Worm (Caenorhabditis elegans) whole organism, L1 larva: ENCODE measurements around the gene C35D10.8.

Source experiments
- C04F5.9 ChIP-seq: sonication (generic microtip); optimal IDR thresholded peaks from 2 replicates; lab custom pipeline; 2016; ENCODE audit warnings: missing genetic modification characterization, missing compliant biosample characterization
- F16B12.6 ChIP-seq: fragments of 150-350 bp; optimal IDR thresholded peaks from 2 replicates; lab custom pipeline; 2014; ENCODE audit warnings: missing biosample characterization, missing genetic modification characterization
- Y116A8C.19 ChIP-seq: sonication (generic microtip); optimal IDR thresholded peaks from 2 replicates; lab custom pipeline; 2016; ENCODE audit warnings: missing compliant biosample characterization, missing genetic modification characterization, borderline replicate concordance
- aha-1 ChIP-seq: fragments of 150-350 bp; optimal IDR thresholded peaks from 2 replicates; lab custom pipeline; 2014; ENCODE audit warnings: missing biosample characterization, missing genetic modification characterization
- ama-1 ChIP-seq: fragments of 150-350 bp; optimal IDR thresholded peaks from 2 replicates; lab custom pipeline; 2014
- blmp-1 ChIP-seq: fragments of 150-350 bp; optimal IDR thresholded peaks from 2 replicates; lab custom pipeline; 2014; ENCODE audit warnings: missing biosample characterization, missing genetic modification characterization
- ceh-8 ChIP-seq: fragments of 200-800 bp; sonication (Bioruptor generic); optimal IDR thresholded peaks from 2 replicates; lab custom pipeline; 2018; ENCODE audit warnings: mild to moderate bottlenecking, missing genetic modification characterization, moderate library complexity, missing compliant biosample characterization
- ceh-90 ChIP-seq: sonication (generic microtip); optimal IDR thresholded peaks from 2 replicates; lab custom pipeline; 2016; ENCODE audit warnings: missing genetic modification characterization, missing compliant biosample characterization
- dpl-1 ChIP-seq, 3 experiments: fragments of 150-350 bp in 2 of 3; sonication (generic microtip) in 1 of 3; optimal IDR thresholded peaks; 2 replicates each; lab custom pipeline; 2014 to 2017; ENCODE audit warnings: missing biosample characterization in 3 of 3, missing genetic modification characterization in 3 of 3, missing genetic modification reagents in 3 of 3
- efl-1 ChIP-seq, 4 experiments: fragments of 150-350 bp; optimal IDR thresholded peaks in 3 of 4; peaks in 1 of 4; 1 replicate in 1 of 4; 2 replicates in 3 of 4; lab custom pipeline; 2014; ENCODE audit warnings: missing biosample characterization in 2 of 4, missing genetic modification characterization in 2 of 4, missing genetic modification reagents in 2 of 4
- egl-13 ChIP-seq: sonication (generic microtip); optimal IDR thresholded peaks from 2 replicates; lab custom pipeline; 2016; ENCODE audit warnings: missing genotype, missing genetic modification reagents, missing genetic modification characterization, missing compliant biosample characterization
- egl-27 ChIP-seq, 2 experiments: fragments of 150-350 bp in 1 of 2; sonication (generic microtip); optimal IDR thresholded peaks; 3 replicates each; lab custom pipeline; 2017 to 2018; ENCODE audit warnings: missing biosample characterization in 2 of 2, missing genetic modification characterization in 2 of 2, missing genetic modification reagents in 2 of 2
- ets-5 ChIP-seq: fragments of 200-800 bp; sonication (Bioruptor generic); IDR thresholded peaks from 2 replicates; pipeline ENCODE4 v1.3.6; 2022; ENCODE audit warnings: missing genetic modification characterization, missing compliant biosample characterization
- fkh-4 ChIP-seq: sonication (generic microtip); optimal IDR thresholded peaks from 2 replicates; lab custom pipeline; 2016; ENCODE audit warnings: missing compliant biosample characterization, missing genetic modification characterization, borderline replicate concordance
- fos-1 ChIP-seq: fragments of 150-350 bp; optimal IDR thresholded peaks from 2 replicates; lab custom pipeline; 2014; ENCODE audit warnings: missing biosample characterization, missing genetic modification characterization
- grh-1 ChIP-seq: fragments of 200-800 bp; sonication (Bioruptor generic); IDR thresholded peaks from 2 replicates; pipeline ENCODE4 v1.3.6; 2022; ENCODE audit warnings: missing genetic modification reagents, missing genetic modification characterization, missing compliant biosample characterization
- hlh-17 ChIP-seq: fragments of 200-800 bp; sonication (Bioruptor generic); optimal IDR thresholded peaks from 2 replicates; lab custom pipeline; 2018; ENCODE audit warnings: missing genetic modification characterization, mild to moderate bottlenecking, missing compliant biosample characterization, moderate library complexity, borderline replicate concordance
- hpl-2 ChIP-seq: fragments of 150-350 bp; optimal IDR thresholded peaks from 2 replicates; lab custom pipeline; 2014; ENCODE audit warnings: missing biosample characterization, missing genetic modification reagents, missing genetic modification characterization
- irx-1 ChIP-seq: sonication (generic microtip); optimal IDR thresholded peaks from 2 replicates; lab custom pipeline; 2016; ENCODE audit warnings: missing genetic modification characterization, missing compliant biosample characterization
- lin-14 ChIP-seq: fragments of 200-800 bp; sonication (Bioruptor generic); optimal IDR thresholded peaks from 2 replicates; lab custom pipeline; 2018; ENCODE audit warnings: mild to moderate bottlenecking, missing genetic modification characterization, moderate library complexity, missing compliant biosample characterization
- lin-35 ChIP-seq, 2 experiments: fragments of 150-350 bp; optimal IDR thresholded peaks; 2 replicates each; lab custom pipeline; 2014; ENCODE audit warnings: missing biosample characterization in 2 of 2, missing genetic modification characterization in 2 of 2, missing genetic modification reagents in 2 of 2
- lin-39 ChIP-seq: fragments of 150-350 bp; optimal IDR thresholded peaks from 2 replicates; lab custom pipeline; 2014; ENCODE audit warnings: missing biosample characterization, missing genetic modification reagents, missing genetic modification characterization
- lir-3 ChIP-seq: sonication (generic microtip); optimal IDR thresholded peaks from 2 replicates; lab custom pipeline; 2016; ENCODE audit warnings: mild to moderate bottlenecking, missing genetic modification characterization, moderate library complexity, missing compliant biosample characterization; ENCODE audit not compliant: poor library complexity
- lsy-2 ChIP-seq, 2 experiments: fragments of 150-350 bp; optimal IDR thresholded peaks; 2 replicates each; lab custom pipeline; 2014; ENCODE audit warnings: missing biosample characterization in 2 of 2, missing genetic modification characterization in 2 of 2
- mab-9 ChIP-seq: fragments of 200-800 bp; sonication (Bioruptor generic); IDR thresholded peaks from 2 replicates; pipeline ENCODE4 v1.3.6; 2022; ENCODE audit warnings: missing genetic modification reagents, missing genetic modification characterization, missing compliant biosample characterization
- mdl-1 ChIP-seq, 2 experiments: fragments of 150-350 bp; optimal IDR thresholded peaks; 2 replicates each; lab custom pipeline; 2014 to 2017; ENCODE audit warnings: missing biosample characterization in 2 of 2, missing genetic modification characterization in 2 of 2, inconsistent platforms in 1 of 2
- mef-2 ChIP-seq: fragments of 150-350 bp; optimal IDR thresholded peaks from 2 replicates; lab custom pipeline; 2014; ENCODE audit warnings: missing biosample characterization, missing genetic modification characterization
- nhr-12 ChIP-seq: sonication (generic microtip); optimal IDR thresholded peaks from 2 replicates; lab custom pipeline; 2017; ENCODE audit warnings: missing biosample characterization, missing genetic modification characterization
- nhr-19 ChIP-seq: fragments of 200-800 bp; sonication (Bioruptor generic); conservative IDR thresholded peaks from 2 replicates; pipeline ENCODE4 v1.3.6; 2022; ENCODE audit warnings: missing genetic modification characterization, missing compliant biosample characterization
- nhr-71 ChIP-seq: sonication (generic microtip); optimal IDR thresholded peaks from 2 replicates; lab custom pipeline; 2016; ENCODE audit warnings: mild to moderate bottlenecking, missing genetic modification characterization, moderate library complexity, missing compliant biosample characterization
- nhr-76 ChIP-seq: sonication (generic microtip); optimal IDR thresholded peaks from 2 replicates; lab custom pipeline; 2017; ENCODE audit warnings: missing biosample characterization, missing genetic modification characterization
- nhr-77 ChIP-seq: fragments of 150-350 bp; optimal IDR thresholded peaks from 2 replicates; lab custom pipeline; 2014; ENCODE audit warnings: missing biosample characterization, missing genetic modification characterization
- nhr-90 ChIP-seq: sonication (generic microtip); optimal IDR thresholded peaks from 2 replicates; lab custom pipeline; 2016; ENCODE audit warnings: mild to moderate bottlenecking, missing genetic modification characterization, missing compliant biosample characterization; ENCODE audit not compliant: poor library complexity
- pax-3 ChIP-seq: fragments of 200-800 bp; sonication (Bioruptor generic); optimal IDR thresholded peaks from 2 replicates; lab custom pipeline; 2018; ENCODE audit warnings: mild to moderate bottlenecking, missing genetic modification characterization, moderate library complexity, missing compliant biosample characterization
- pqm-1 ChIP-seq: sonication (generic microtip); optimal IDR thresholded peaks from 3 replicates; lab custom pipeline; 2017; ENCODE audit warnings: missing biosample characterization, missing genetic modification characterization
- rnt-1 ChIP-seq: sonication (generic microtip); optimal IDR thresholded peaks from 2 replicates; lab custom pipeline; 2016; ENCODE audit warnings: mild to moderate bottlenecking, missing genetic modification characterization, moderate library complexity, missing compliant biosample characterization
- skn-1 ChIP-seq: fragments of 150-350 bp; optimal IDR thresholded peaks from 2 replicates; lab custom pipeline; 2014; ENCODE audit warnings: missing biosample characterization, missing genetic modification characterization
- snpc-4 ChIP-seq: fragments of 150-350 bp; optimal IDR thresholded peaks from 2 replicates; lab custom pipeline; 2014; ENCODE audit warnings: missing biosample characterization, missing genetic modification characterization
- snu-23 ChIP-seq: sonication (generic microtip); optimal IDR thresholded peaks from 2 replicates; lab custom pipeline; 2016; ENCODE audit warnings: missing genetic modification characterization, missing compliant biosample characterization
- sox-4 ChIP-seq: sonication (generic microtip); optimal IDR thresholded peaks from 2 replicates; lab custom pipeline; 2016; ENCODE audit warnings: missing genetic modification characterization, missing compliant biosample characterization
- swsn-7 ChIP-seq: sonication (generic microtip); optimal IDR thresholded peaks from 2 replicates; lab custom pipeline; 2016; ENCODE audit warnings: missing genetic modification characterization, missing compliant biosample characterization
- unc-130 ChIP-seq: fragments of 150-350 bp; optimal IDR thresholded peaks from 2 replicates; lab custom pipeline; 2017; ENCODE audit warnings: missing biosample characterization, missing genetic modification characterization, inconsistent platforms
- vab-15 ChIP-seq: sonication (generic microtip); optimal IDR thresholded peaks from 2 replicates; lab custom pipeline; 2017; ENCODE audit warnings: missing genotype, mild to moderate bottlenecking, missing genetic modification characterization, missing compliant biosample characterization
- xbp-1 ChIP-seq: sonication (generic microtip); optimal IDR thresholded peaks from 2 replicates; lab custom pipeline; 2016; ENCODE audit warnings: missing genetic modification characterization, missing compliant biosample characterization
- zag-1 ChIP-seq: fragments of 150-350 bp; optimal IDR thresholded peaks from 2 replicates; lab custom pipeline; 2014; ENCODE audit warnings: missing biosample characterization, missing genetic modification characterization
- zip-4 ChIP-seq: fragments of 200-800 bp; sonication (Bioruptor generic); optimal IDR thresholded peaks from 2 replicates; lab custom pipeline; 2018; ENCODE audit warnings: mild to moderate bottlenecking, missing genetic modification characterization, moderate library complexity, missing compliant biosample characterization

C35D10.8 gene

ce11 chrIII:4899728-4900127 is 44.7 kb downstream of the C35D10.8 start (continued):
- TF ChIP-seq mdl-1 (tag; optimal IDR thresholded peaks at IDR 0.05; lab: Kevin White, UChicago): peak; percentile 45 to 99

ce11 chrIII:4900260-4900659 is 45.2 kb downstream of the C35D10.8 start, which contains the start of gene tag-340:
Gene tag-340 (plus strand): TSS chrIII:4900508.
- no peak for TF ChIP-seq zag-1 (tag; lab: Kevin White, UChicago)
- no peak for TF ChIP-seq ama-1
- no peak for TF ChIP-seq irx-1 (tag; lab: Kevin White, UChicago)
- TF ChIP-seq snpc-4 (tag; lab: Kevin White, UChicago): no peak
- no peak for TF ChIP-seq rnt-1 (tag; lab: Kevin White, UChicago)
- TF ChIP-seq efl-1 (optimal IDR thresholded peaks at IDR 0.05; lab: Kevin White, UChicago): no peak
- TF ChIP-seq efl-1 (GFP tag; optimal IDR thresholded peaks at IDR 0.05 in 1 of 2; lab: Kevin White, UChicago): peak in 1 of 2 experiments; percentile 20

DNA sequence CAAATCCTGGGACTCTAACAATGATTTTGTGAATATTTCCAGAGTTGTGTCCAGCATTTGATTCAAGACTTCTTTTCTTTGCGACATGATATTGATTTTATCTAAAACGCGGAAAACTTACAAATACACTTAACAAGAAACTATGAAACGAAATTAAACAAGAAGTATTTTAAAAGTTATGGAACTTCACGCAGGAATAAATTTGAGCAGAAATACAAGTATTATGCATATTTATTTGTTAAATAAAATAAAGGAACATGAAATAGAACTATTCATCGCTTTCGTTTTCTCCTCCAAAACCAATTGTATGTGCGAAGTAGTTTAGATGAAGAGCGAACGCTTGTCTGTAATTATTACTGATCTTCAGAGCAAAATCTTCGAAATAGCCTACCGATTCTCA is 48.8 kb downstream of the C35D10.8 start, which contains the start of gene kbp-2:
kbp-2 (minus strand) TSS at position 101 of the 400 bp plus-strand sequence.
- TF ChIP-seq dpl-1 (GFP tag; optimal IDR thresholded peaks at IDR 0.05; lab: Kevin White, UChicago) (no peak), egl-13 (tag; lab: Kevin White, UChicago) (no peak), C04F5.9 (no peak), fos-1 (tag; lab: Kevin White, UChicago) (no peak), blmp-1 (tag; lab: Kevin White, UChicago) (no peak), nhr-71 (tag; lab: Kevin White, UChicago) (no peak), egl-27 (tag; optimal IDR thresholded peaks at IDR 0.05; lab: Kevin White, UChicago) (no peak), grh-1 (GFP tag; lab: Robert Waterston, UW) (no peak), zag-1 (tag; lab: Kevin White, UChicago) (no peak), mab-9 (GFP tag; lab: Robert Waterston, UW) (no peak), ceh-8 (no peak), ets-5 (GFP tag; lab: Robert Waterston, UW) (no peak), zip-4 (GFP tag; lab: Kevin White, UChicago) (no peak)
- TF ChIP-seq, all 84 proteins: peak for 0

- TF ChIP-seq unc-130 (tag; lab: Kevin White, UChicago) (no peak), lsy-2 (tag; optimal IDR thresholded peaks at IDR 0.05; lab: Kevin White, UChicago) (peak; percentile 35 to 51), egl-13 (tag; lab: Kevin White, UChicago) (peak; percentile 61), fkh-4 (tag; lab: Kevin White, UChicago) (peak; percentile 88), hpl-2 (GFP tag; lab: Kevin White, UChicago) (no peak), sox-4 (tag; lab: Kevin White, UChicago) (peak; percentile 46), ceh-90 (tag; lab: Kevin White, UChicago) (peak; percentile 94), mef-2 (tag; lab: Kevin White, UChicago) (no peak), lin-14 (peak; percentile 64), nhr-90 (tag; lab: Kevin White, UChicago) (peak; percentile 63), ets-5 (GFP tag; lab: Robert Waterston, UW) (no peak), xbp-1 (tag; lab: Kevin White, UChicago) (no peak), lin-35 (GFP tag; optimal IDR thresholded peaks at IDR 0.05; lab: Kevin White, UChicago) (peak; percentile 77 to 83), nhr-12 (tag; lab: Kevin White, UChicago) (no peak), snu-23 (GFP tag; lab: Kevin White, UChicago) (peak; percentile 26), vab-15 (tag; lab: Kevin White, UChicago) (no peak), nhr-77 (tag; lab: Kevin White, UChicago) (no peak), skn-1 (tag; lab: Kevin White, UChicago) (no peak), aha-1 (tag; lab: Kevin White, UChicago) (no peak), hlh-17 (GFP tag; lab: Kevin White, UChicago) (no peak), zag-1 (tag; lab: Kevin White, UChicago) (no peak), swsn-7 (tag; lab: Kevin White, UChicago) (peak; percentile 19), Y116A8C.19 (peak; percentile 5), pax-3 (tag; lab: Kevin White, UChicago) (peak; percentile 69), F16B12.6 (tag; lab: Kevin White, UChicago) (no peak), pqm-1 (tag; lab: Kevin White, UChicago) (no peak), lir-3 (tag; lab: Kevin White, UChicago) (peak; percentile 82), lin-39 (tag; lab: Kevin White, UChicago) (no peak), nhr-19 (GFP tag; lab: Robert Waterston, UW) (no peak), nhr-76 (tag; lab: Kevin White, UChicago) (no peak), ceh-8 (no peak), rnt-1 (tag; lab: Kevin White, UChicago) (peak; percentile 59)
These were observed 50.4 kb downstream of the C35D10.8 start, which contains the start of gene F26F4.8 for ce11 chrIII:4905405-4905804. Gene F26F4.8 (minus strand): TSS chrIII:4905473.
